Worm (Caenorhabditis elegans) whole organism, L3 larva: ENCODE measurements around the gene C35D10.8.

Experiments used
- ceh-9 ChIP-seq: sonication (generic microtip); optimal IDR thresholded peaks from 2 replicates; lab custom pipeline; 2018; ENCODE audit warnings: missing biosample characterization, missing genetic modification characterization
- egl-27 ChIP-seq: sonication (generic microtip); optimal IDR thresholded peaks from 4 replicates; lab custom pipeline; 2017; ENCODE audit warnings: missing biosample characterization, missing genetic modification reagents, missing genetic modification characterization
- egl-5 ChIP-seq: fragments of 150-350 bp; optimal IDR thresholded peaks from 2 replicates; lab custom pipeline; 2017; ENCODE audit warnings: missing biosample characterization, missing genetic modification reagents, missing genetic modification characterization, inconsistent platforms
- elt-1 ChIP-seq: fragments of 150-350 bp; optimal IDR thresholded peaks from 2 replicates; lab custom pipeline; 2014; ENCODE audit warnings: missing biosample characterization, missing genetic modification characterization
- nhr-11 ChIP-seq: fragments of 150-350 bp; optimal IDR thresholded peaks from 2 replicates; lab custom pipeline; 2014; ENCODE audit warnings: missing biosample characterization, missing genetic modification characterization
- nhr-77 ChIP-seq: fragments of 150-350 bp; optimal IDR thresholded peaks from 2 replicates; lab custom pipeline; 2014; ENCODE audit warnings: missing biosample characterization, missing genetic modification characterization
- pha-4 ChIP-seq: fragments of 150-350 bp; optimal IDR thresholded peaks from 2 replicates; lab custom pipeline; 2014; ENCODE audit warnings: missing biosample characterization, missing genetic modification reagents, missing genetic modification characterization
- snpc-4 ChIP-seq: fragments of 150-350 bp; optimal IDR thresholded peaks from 2 replicates; lab custom pipeline; 2014; ENCODE audit warnings: missing biosample characterization, missing genetic modification characterization
- unc-62 ChIP-seq: fragments of 150-350 bp; sonication (generic microtip); optimal IDR thresholded peaks from 4 replicates; lab custom pipeline; 2014; ENCODE audit warnings: missing biosample characterization, missing genetic modification reagents, missing genetic modification characterization

DNA sequence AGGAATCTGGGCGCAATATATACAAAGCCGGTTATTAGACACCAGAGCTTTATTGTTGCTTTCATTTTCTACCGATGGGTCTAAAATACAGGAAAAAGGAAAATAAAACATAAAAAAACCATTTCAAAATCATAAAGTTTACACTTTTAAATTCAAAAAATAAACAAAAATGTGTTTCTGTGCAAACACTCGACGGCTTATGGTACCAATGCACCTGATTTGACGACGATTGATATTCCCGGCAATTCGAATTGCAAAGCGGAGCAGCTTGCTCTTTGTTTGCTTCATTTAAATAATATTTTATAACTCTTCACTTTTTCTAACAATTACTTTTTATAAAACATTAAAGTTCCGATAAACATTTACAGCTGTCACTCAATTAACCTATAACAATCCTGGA is 4.9 kb upstream of the C35D10.8 start, which contains the start of gene F26A1.1:
- no peak for TF ChIP-seq nhr-77
- no peak for TF ChIP-seq ceh-9
- TF ChIP-seq unc-62 (GFP tag; lab: Kevin White, UChicago), result no peak
- no peak for TF ChIP-seq nhr-11
- no peak for TF ChIP-seq snpc-4 (tag; lab: Kevin White, UChicago)
- TF ChIP-seq egl-27 (tag; lab: Kevin White, UChicago), result no peak
- TF ChIP-seq egl-5 (tag; lab: Kevin White, UChicago), result no peak
- TF ChIP-seq pha-4 (tag; lab: Kevin White, UChicago), result peak; percentile 71
- no peak for TF ChIP-seq elt-1 (tag; lab: Kevin White, UChicago)
